Worm (Caenorhabditis elegans) whole organism, L1 larva: ENCODE results near the gene F59E12.6.

Experiments used
- C04F5.9 ChIP-seq: sonication (generic microtip); optimal IDR thresholded peaks from 2 replicates; lab custom pipeline; 2016; ENCODE audit warnings: missing genetic modification characterization, missing compliant biosample characterization
- C16A3.4 ChIP-seq: fragments of 150-350 bp; optimal IDR thresholded peaks from 2 replicates; lab custom pipeline; 2014; ENCODE audit warnings: missing biosample characterization, missing genetic modification characterization
- C34B4.2 ChIP-seq: sonication (generic microtip); optimal IDR thresholded peaks from 2 replicates; lab custom pipeline; 2017; ENCODE audit warnings: mild to moderate bottlenecking, missing genetic modification characterization, missing compliant biosample characterization
- F16B12.6 ChIP-seq: fragments of 150-350 bp; optimal IDR thresholded peaks from 2 replicates; lab custom pipeline; 2014; ENCODE audit warnings: missing biosample characterization, missing genetic modification characterization
- aha-1 ChIP-seq: fragments of 150-350 bp; optimal IDR thresholded peaks from 2 replicates; lab custom pipeline; 2014; ENCODE audit warnings: missing biosample characterization, missing genetic modification characterization
- alr-1 ChIP-seq: fragments of 200-800 bp; sonication (Bioruptor generic); optimal IDR thresholded peaks from 2 replicates; lab custom pipeline; 2018; ENCODE audit warnings: borderline replicate concordance, mild to moderate bottlenecking, missing genetic modification characterization, missing compliant biosample characterization
- aly-2 ChIP-seq: fragments of 150-350 bp; optimal IDR thresholded peaks from 2 replicates; lab custom pipeline; 2014; ENCODE audit warnings: missing biosample characterization, missing genetic modification characterization
- ceh-63 ChIP-seq: fragments of 200-800 bp; sonication (Bioruptor generic); optimal IDR thresholded peaks from 2 replicates; lab custom pipeline; 2018; ENCODE audit warnings: mild to moderate bottlenecking, missing genetic modification characterization, missing compliant biosample characterization
- ceh-8 ChIP-seq: fragments of 200-800 bp; sonication (Bioruptor generic); optimal IDR thresholded peaks from 2 replicates; lab custom pipeline; 2018; ENCODE audit warnings: mild to moderate bottlenecking, missing genetic modification characterization, moderate library complexity, missing compliant biosample characterization
- ceh-82 ChIP-seq, 3 experiments: fragments of 150-350 bp in 1 of 3; sonication (generic microtip) in 2 of 3; optimal IDR thresholded peaks; 2 replicates each; lab custom pipeline; 2014 to 2017; ENCODE audit warnings: missing biosample characterization in 3 of 3, missing genetic modification characterization in 3 of 3
- ceh-88 ChIP-seq: fragments of 200-800 bp; sonication (Bioruptor generic); IDR thresholded peaks from 2 replicates; pipeline ENCODE4 v1.3.6; 2022; ENCODE audit warnings: missing genetic modification characterization, missing compliant biosample characterization
- dpl-1 ChIP-seq, 3 experiments: fragments of 150-350 bp in 2 of 3; sonication (generic microtip) in 1 of 3; optimal IDR thresholded peaks; 2 replicates each; lab custom pipeline; 2014 to 2017; ENCODE audit warnings: missing biosample characterization in 3 of 3, missing genetic modification characterization in 3 of 3, missing genetic modification reagents in 3 of 3
- efl-3 ChIP-seq: fragments of 200-800 bp; sonication (Bioruptor generic); optimal IDR thresholded peaks from 2 replicates; lab custom pipeline; 2018; ENCODE audit warnings: mild to moderate bottlenecking, missing genetic modification characterization, missing compliant biosample characterization
- elt-2 ChIP-seq: sonication (generic microtip); optimal IDR thresholded peaks from 2 replicates; lab custom pipeline; 2016; ENCODE audit warnings: missing genetic modification characterization, mild to moderate bottlenecking, inconsistent platforms, missing compliant biosample characterization, missing genetic modification reagents
- elt-3 ChIP-seq, 6 experiments: fragments of 150-350 bp in 1 of 6; sonication (generic microtip); optimal IDR thresholded peaks; 2 replicates each; lab custom pipeline; 2017 to 2018; ENCODE audit warnings: missing biosample characterization in 6 of 6, missing genetic modification characterization in 6 of 6, inconsistent platforms in 1 of 6
- fkh-10 ChIP-seq: sonication (generic microtip); optimal IDR thresholded peaks from 2 replicates; lab custom pipeline; 2017; ENCODE audit warnings: missing biosample characterization, missing genetic modification reagents, missing genetic modification characterization
- fkh-8 ChIP-seq: sonication (generic microtip); optimal IDR thresholded peaks from 2 replicates; lab custom pipeline; 2016; ENCODE audit warnings: mild to moderate bottlenecking, missing genetic modification characterization, missing compliant biosample characterization
- hlh-4 ChIP-seq: sonication (generic microtip); optimal IDR thresholded peaks from 2 replicates; lab custom pipeline; 2016; ENCODE audit warnings: mild to moderate bottlenecking, missing genetic modification characterization, missing compliant biosample characterization
- hpl-2 ChIP-seq: fragments of 150-350 bp; optimal IDR thresholded peaks from 2 replicates; lab custom pipeline; 2014; ENCODE audit warnings: missing biosample characterization, missing genetic modification reagents, missing genetic modification characterization
- lin-15B ChIP-seq: fragments of 150-350 bp; sonication (generic microtip); optimal IDR thresholded peaks from 3 replicates; lab custom pipeline; 2014; ENCODE audit warnings: missing biosample characterization, missing genetic modification characterization
- lin-35 ChIP-seq, 2 experiments: fragments of 150-350 bp; optimal IDR thresholded peaks; 2 replicates each; lab custom pipeline; 2014; ENCODE audit warnings: missing biosample characterization in 2 of 2, missing genetic modification characterization in 2 of 2, missing genetic modification reagents in 2 of 2
- lin-39 ChIP-seq: fragments of 150-350 bp; optimal IDR thresholded peaks from 2 replicates; lab custom pipeline; 2014; ENCODE audit warnings: missing biosample characterization, missing genetic modification reagents, missing genetic modification characterization
- lir-3 ChIP-seq: sonication (generic microtip); optimal IDR thresholded peaks from 2 replicates; lab custom pipeline; 2016; ENCODE audit warnings: mild to moderate bottlenecking, missing genetic modification characterization, moderate library complexity, missing compliant biosample characterization; ENCODE audit not compliant: poor library complexity
- mab-9 ChIP-seq: fragments of 200-800 bp; sonication (Bioruptor generic); IDR thresholded peaks from 2 replicates; pipeline ENCODE4 v1.3.6; 2022; ENCODE audit warnings: missing genetic modification reagents, missing genetic modification characterization, missing compliant biosample characterization
- mdl-1 ChIP-seq, 2 experiments: fragments of 150-350 bp; optimal IDR thresholded peaks; 2 replicates each; lab custom pipeline; 2014 to 2017; ENCODE audit warnings: missing biosample characterization in 2 of 2, missing genetic modification characterization in 2 of 2, inconsistent platforms in 1 of 2
- mep-1 ChIP-seq: fragments of 150-350 bp; optimal IDR thresholded peaks from 2 replicates; lab custom pipeline; 2014; ENCODE audit warnings: missing biosample characterization, missing genetic modification characterization
- nhr-11 ChIP-seq: fragments of 150-350 bp; optimal IDR thresholded peaks from 2 replicates; lab custom pipeline; 2014; ENCODE audit warnings: missing biosample characterization, missing genetic modification characterization
- nhr-20 ChIP-seq: sonication (generic microtip); optimal IDR thresholded peaks from 2 replicates; lab custom pipeline; 2016; ENCODE audit warnings: mild to moderate bottlenecking, missing genetic modification characterization, missing compliant biosample characterization
- nhr-237 ChIP-seq: fragments of 150-350 bp; optimal IDR thresholded peaks from 2 replicates; lab custom pipeline; 2014; ENCODE audit warnings: missing biosample characterization, missing genetic modification characterization
- nhr-28 ChIP-seq: fragments of 150-350 bp; optimal IDR thresholded peaks from 2 replicates; lab custom pipeline; 2014; ENCODE audit warnings: missing biosample characterization, missing genetic modification characterization
- nhr-77 ChIP-seq: fragments of 150-350 bp; optimal IDR thresholded peaks from 2 replicates; lab custom pipeline; 2014; ENCODE audit warnings: missing biosample characterization, missing genetic modification characterization
- nhr-85 ChIP-seq: sonication (generic microtip); peaks from one replicate; lab custom pipeline; 2016; ENCODE audit warnings: missing genetic modification characterization, inconsistent platforms, missing compliant biosample characterization
- nhr-90 ChIP-seq: sonication (generic microtip); optimal IDR thresholded peaks from 2 replicates; lab custom pipeline; 2016; ENCODE audit warnings: mild to moderate bottlenecking, missing genetic modification characterization, missing compliant biosample characterization; ENCODE audit not compliant: poor library complexity
- pax-3 ChIP-seq: fragments of 200-800 bp; sonication (Bioruptor generic); optimal IDR thresholded peaks from 2 replicates; lab custom pipeline; 2018; ENCODE audit warnings: mild to moderate bottlenecking, missing genetic modification characterization, moderate library complexity, missing compliant biosample characterization
- pqm-1 ChIP-seq: sonication (generic microtip); optimal IDR thresholded peaks from 3 replicates; lab custom pipeline; 2017; ENCODE audit warnings: missing biosample characterization, missing genetic modification characterization
- rnt-1 ChIP-seq: sonication (generic microtip); optimal IDR thresholded peaks from 2 replicates; lab custom pipeline; 2016; ENCODE audit warnings: mild to moderate bottlenecking, missing genetic modification characterization, moderate library complexity, missing compliant biosample characterization
- sptf-1 ChIP-seq: fragments of 150-350 bp; optimal IDR thresholded peaks from 2 replicates; lab custom pipeline; 2014; ENCODE audit warnings: missing biosample characterization, missing genetic modification characterization
- sup-37 ChIP-seq: fragments of 200-800 bp; sonication (Bioruptor generic); optimal IDR thresholded peaks from 2 replicates; lab custom pipeline; 2018; ENCODE audit warnings: mild to moderate bottlenecking, missing genetic modification characterization, missing compliant biosample characterization
- tlp-1 ChIP-seq: fragments of 150-350 bp; optimal IDR thresholded peaks from 2 replicates; lab custom pipeline; 2014; ENCODE audit warnings: missing biosample characterization, missing genetic modification characterization
- unc-30 ChIP-seq: sonication (generic microtip); optimal IDR thresholded peaks from 2 replicates; lab custom pipeline; 2017; ENCODE audit warnings: missing biosample characterization, missing genetic modification characterization
- unc-86 ChIP-seq: sonication (generic microtip); optimal IDR thresholded peaks from 2 replicates; lab custom pipeline; 2016; ENCODE audit warnings: missing genetic modification characterization, missing compliant biosample characterization
- unc-98 ChIP-seq: fragments of 200-800 bp; sonication (Bioruptor generic); IDR thresholded peaks from 2 replicates; pipeline ENCODE4 v1.3.6; 2022; ENCODE audit warnings: missing genetic modification characterization, missing compliant biosample characterization
- xbp-1 ChIP-seq: sonication (generic microtip); optimal IDR thresholded peaks from 2 replicates; lab custom pipeline; 2016; ENCODE audit warnings: missing genetic modification characterization, missing compliant biosample characterization
- zip-4 ChIP-seq: fragments of 200-800 bp; sonication (Bioruptor generic); optimal IDR thresholded peaks from 2 replicates; lab custom pipeline; 2018; ENCODE audit warnings: mild to moderate bottlenecking, missing genetic modification characterization, moderate library complexity, missing compliant biosample characterization
- ztf-11 ChIP-seq, 2 experiments: sonication (generic microtip); optimal IDR thresholded peaks; 2 replicates each; lab custom pipeline; 2016 to 2017; ENCODE audit warnings: missing genetic modification characterization in 2 of 2, missing biosample characterization in 1 of 2, missing compliant biosample characterization in 1 of 2

The F59E12.6 gene

DNA sequence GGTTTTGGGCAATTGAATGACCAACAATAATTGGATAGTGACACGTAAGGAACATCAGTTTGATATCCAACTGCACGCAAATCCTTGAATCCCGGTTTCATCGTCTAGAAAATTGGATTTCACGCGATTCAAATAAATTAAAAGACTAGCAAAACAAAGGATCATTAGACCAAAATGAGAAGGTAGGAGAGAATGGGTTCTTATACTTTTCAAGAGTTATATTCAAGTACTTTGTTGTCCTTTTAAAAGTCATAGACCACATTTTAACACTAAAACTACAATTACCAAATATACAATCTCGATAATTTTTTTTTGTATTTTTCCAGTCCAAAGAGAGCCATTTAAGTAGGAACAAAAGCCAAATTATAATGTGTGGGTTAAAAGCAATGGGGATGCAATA, 48.4 kb downstream of the F59E12.6 start, which contains the start of gene T25E4.2:
T25E4.2 (minus strand) TSS at position 101 of the 400 bp plus-strand sequence.
- TF ChIP-seq C34B4.2 (tag; lab: Kevin White, UChicago) (no peak), lin-15B (no peak), xbp-1 (tag; lab: Kevin White, UChicago) (no peak)

DNA sequence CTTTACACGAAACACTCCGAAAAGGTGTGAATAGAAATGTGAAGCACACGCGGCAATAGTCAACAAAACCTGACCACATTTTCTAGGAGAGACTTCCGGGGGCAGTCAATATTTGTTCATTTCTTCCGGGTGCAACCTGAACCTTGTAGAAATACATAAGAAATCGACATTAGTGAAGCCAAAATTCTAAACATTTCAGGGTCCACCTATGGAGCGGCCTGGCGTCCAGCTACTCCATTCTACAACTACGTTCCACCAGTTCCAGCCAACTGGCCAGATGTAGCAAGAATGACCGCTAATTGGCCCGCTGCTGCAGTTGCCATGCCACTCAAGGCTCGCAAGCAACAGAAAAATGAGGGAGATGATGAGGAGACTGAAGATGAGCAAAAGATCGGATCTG, 51.5 kb downstream of the F59E12.6 start:
- TF ChIP-seq alr-1 (tag; lab: Kevin White, UChicago) (no peak), zip-4 (GFP tag; lab: Kevin White, UChicago) (no peak), nhr-11 (tag; lab: Kevin White, UChicago) (no peak), lin-39 (tag; lab: Kevin White, UChicago) (no peak), efl-3 (no peak), pqm-1 (tag; lab: Kevin White, UChicago) (no peak), lin-15B (no peak), dpl-1 (GFP tag; optimal IDR thresholded peaks at IDR 0.05; lab: Kevin White, UChicago) (no peak), nhr-20 (tag; lab: Kevin White, UChicago) (no peak), nhr-77 (tag; lab: Kevin White, UChicago) (no peak), ztf-11 (tag; optimal IDR thresholded peaks at IDR 0.05; lab: Kevin White, UChicago) (no peak), unc-98 (GFP tag; lab: Robert Waterston, UW) (no peak), C04F5.9 (tag; lab: Kevin White, UChicago) (no peak)

DNA sequence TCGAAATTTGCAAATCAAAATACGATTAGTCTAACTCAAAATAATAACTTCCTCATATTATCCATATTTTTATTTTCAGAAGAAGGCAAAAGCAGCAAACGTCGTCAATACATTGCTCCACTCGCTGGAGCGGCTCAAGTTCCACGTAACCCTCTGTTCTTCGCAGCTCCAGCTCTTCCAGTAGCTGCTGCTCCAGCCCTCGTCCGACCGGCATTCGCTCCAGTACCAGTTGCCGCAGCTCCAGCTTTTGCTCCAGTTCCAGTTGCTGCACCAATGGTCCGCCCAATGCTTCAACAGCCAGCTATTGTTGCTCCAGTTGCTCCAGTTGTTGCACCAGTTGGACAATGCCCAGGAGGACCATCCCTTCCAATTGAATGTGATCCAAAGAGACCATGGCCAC, 52.0 kb downstream of the F59E12.6 start:
- TF ChIP-seq nhr-85 (tag; lab: Kevin White, UChicago) (no peak), lir-3 (tag; lab: Kevin White, UChicago) (no peak), sptf-1 (no peak), fkh-8 (tag; lab: Kevin White, UChicago) (no peak), C16A3.4 (tag; lab: Kevin White, UChicago) (no peak), lin-35 (GFP tag; optimal IDR thresholded peaks at IDR 0.05; lab: Kevin White, UChicago) (no peak), ceh-63 (GFP tag; lab: Kevin White, UChicago) (no peak), rnt-1 (tag; lab: Kevin White, UChicago) (no peak), xbp-1 (tag; lab: Kevin White, UChicago) (no peak), nhr-28 (tag; lab: Kevin White, UChicago) (no peak), unc-86 (tag; lab: Kevin White, UChicago) (no peak), nhr-90 (tag; lab: Kevin White, UChicago) (no peak), hlh-4 (no peak), mab-9 (GFP tag; lab: Robert Waterston, UW) (no peak), F16B12.6 (tag; lab: Kevin White, UChicago) (no peak), ceh-8 (GFP tag; lab: Kevin White, UChicago) (no peak), unc-30 (tag; lab: Kevin White, UChicago) (no peak), tlp-1 (no peak), nhr-11 (tag; lab: Kevin White, UChicago) (no peak)

DNA sequence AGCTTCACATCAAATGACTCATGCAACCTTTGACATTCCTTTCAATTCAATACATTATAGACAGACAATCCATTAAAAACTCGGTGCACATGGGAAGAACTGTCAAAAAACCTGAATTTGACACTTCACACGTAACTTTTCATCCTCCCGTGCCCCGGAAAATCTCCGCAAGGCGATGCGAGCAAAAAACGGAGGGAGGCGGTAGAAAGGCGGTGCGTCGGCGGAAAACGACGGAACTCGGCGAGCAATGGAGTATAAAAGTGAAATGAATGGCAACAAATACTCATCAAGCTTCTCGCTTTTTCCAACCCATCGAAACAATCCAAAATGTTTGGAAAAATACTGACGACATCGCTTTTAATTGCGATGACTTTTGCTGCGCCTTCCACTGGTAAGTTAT, 52.7 kb downstream of the F59E12.6 start, which contains the start of gene T25E4.1:
T25E4.1 (plus strand) TSS at position 301 of the 400 bp plus-strand sequence.
- TF ChIP-seq ceh-63 (GFP tag; lab: Kevin White, UChicago) = no peak
- TF ChIP-seq elt-2 (tag; lab: Kevin White, UChicago) = no peak
- TF ChIP-seq nhr-237 (tag; lab: Kevin White, UChicago) = no peak
- TF ChIP-seq ceh-88 = no peak
- no peak for TF ChIP-seq lin-39 (tag; lab: Kevin White, UChicago)

DNA sequence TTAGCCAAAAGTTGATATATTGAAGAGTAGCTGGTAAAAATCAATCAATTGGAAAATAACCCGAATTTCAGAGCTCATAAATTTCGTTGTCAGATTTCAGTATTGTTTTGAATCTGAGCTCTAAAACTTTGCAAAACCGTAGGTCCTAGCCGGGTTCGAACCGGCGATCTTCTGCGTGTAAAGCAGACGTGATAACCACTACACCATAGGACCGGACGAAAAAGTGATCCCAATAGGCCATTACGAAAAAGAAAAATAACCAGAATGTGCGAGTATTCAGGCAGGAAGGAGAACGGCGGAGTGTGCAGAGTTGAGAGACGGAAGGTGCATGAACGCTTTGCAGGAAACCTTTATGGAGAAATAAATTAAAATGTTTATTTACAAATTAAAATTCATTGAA, 53.7 kb downstream of the F59E12.6 start:
- TF ChIP-seq tlp-1 = no peak
- no peak for TF ChIP-seq fkh-10
- TF ChIP-seq elt-3 (tag; optimal IDR thresholded peaks at IDR 0.05; lab: Kevin White, UChicago) = no peak
- no peak for TF ChIP-seq hpl-2
- TF ChIP-seq aly-2 (tag; lab: Kevin White, UChicago) = no peak
- TF ChIP-seq ceh-8 (GFP tag; lab: Kevin White, UChicago) = no peak
- TF ChIP-seq hlh-4 = no peak
- TF ChIP-seq mep-1 (tag; lab: Kevin White, UChicago) = no peak
- TF ChIP-seq mab-9 (GFP tag; lab: Robert Waterston, UW) = no peak
- no peak for TF ChIP-seq sup-37 (GFP tag; lab: Kevin White, UChicago)
- TF ChIP-seq aha-1 (tag; lab: Kevin White, UChicago) = no peak
- TF ChIP-seq ceh-82 (tag; optimal IDR thresholded peaks at IDR 0.05; lab: Kevin White, UChicago) = peak in 1 of 3 experiments; percentile 6
- TF ChIP-seq pax-3 (tag; lab: Kevin White, UChicago) = no peak
- no peak for TF ChIP-seq sptf-1
- TF ChIP-seq mdl-1 (tag; optimal IDR thresholded peaks at IDR 0.05; lab: Kevin White, UChicago) = peak in 1 of 2 experiments; percentile 30
